Worm (Caenorhabditis elegans) whole organism, L1 larva: ENCODE measurements around the gene mrpl-35.

Experiments used
- C04F5.9 ChIP-seq: sonication (generic microtip); optimal IDR thresholded peaks from 2 replicates; lab custom pipeline; 2016; ENCODE audit warnings: missing genetic modification characterization, missing compliant biosample characterization
- C16A3.4 ChIP-seq: fragments of 150-350 bp; optimal IDR thresholded peaks from 2 replicates; lab custom pipeline; 2014; ENCODE audit warnings: missing biosample characterization, missing genetic modification characterization
- C34B4.2 ChIP-seq: sonication (generic microtip); optimal IDR thresholded peaks from 2 replicates; lab custom pipeline; 2017; ENCODE audit warnings: mild to moderate bottlenecking, missing genetic modification characterization, missing compliant biosample characterization
- Y116A8C.19 ChIP-seq: sonication (generic microtip); optimal IDR thresholded peaks from 2 replicates; lab custom pipeline; 2016; ENCODE audit warnings: missing compliant biosample characterization, missing genetic modification characterization, borderline replicate concordance
- ceh-63 ChIP-seq: fragments of 200-800 bp; sonication (Bioruptor generic); optimal IDR thresholded peaks from 2 replicates; lab custom pipeline; 2018; ENCODE audit warnings: mild to moderate bottlenecking, missing genetic modification characterization, missing compliant biosample characterization
- ceh-8 ChIP-seq: fragments of 200-800 bp; sonication (Bioruptor generic); optimal IDR thresholded peaks from 2 replicates; lab custom pipeline; 2018; ENCODE audit warnings: mild to moderate bottlenecking, missing genetic modification characterization, moderate library complexity, missing compliant biosample characterization
- ceh-88 ChIP-seq: fragments of 200-800 bp; sonication (Bioruptor generic); IDR thresholded peaks from 2 replicates; pipeline ENCODE4 v1.3.6; 2022; ENCODE audit warnings: missing genetic modification characterization, missing compliant biosample characterization
- ces-1 ChIP-seq: fragments of 150-350 bp; optimal IDR thresholded peaks from 2 replicates; lab custom pipeline; 2014; ENCODE audit warnings: missing biosample characterization, missing genetic modification reagents, missing genetic modification characterization
- dpl-1 ChIP-seq, 3 experiments: fragments of 150-350 bp in 2 of 3; sonication (generic microtip) in 1 of 3; optimal IDR thresholded peaks; 2 replicates each; lab custom pipeline; 2014 to 2017; ENCODE audit warnings: missing biosample characterization in 3 of 3, missing genetic modification characterization in 3 of 3, missing genetic modification reagents in 3 of 3
- dsc-1 ChIP-seq: sonication (generic microtip); optimal IDR thresholded peaks from 2 replicates; lab custom pipeline; 2016; ENCODE audit warnings: mild to moderate bottlenecking, missing genetic modification characterization, missing compliant biosample characterization
- egl-13 ChIP-seq: sonication (generic microtip); optimal IDR thresholded peaks from 2 replicates; lab custom pipeline; 2016; ENCODE audit warnings: missing genotype, missing genetic modification reagents, missing genetic modification characterization, missing compliant biosample characterization
- elt-2 ChIP-seq: sonication (generic microtip); optimal IDR thresholded peaks from 2 replicates; lab custom pipeline; 2016; ENCODE audit warnings: missing genetic modification characterization, mild to moderate bottlenecking, inconsistent platforms, missing compliant biosample characterization, missing genetic modification reagents
- ets-5 ChIP-seq: fragments of 200-800 bp; sonication (Bioruptor generic); IDR thresholded peaks from 2 replicates; pipeline ENCODE4 v1.3.6; 2022; ENCODE audit warnings: missing genetic modification characterization, missing compliant biosample characterization
- fkh-10 ChIP-seq: sonication (generic microtip); optimal IDR thresholded peaks from 2 replicates; lab custom pipeline; 2017; ENCODE audit warnings: missing biosample characterization, missing genetic modification reagents, missing genetic modification characterization
- fkh-8 ChIP-seq: sonication (generic microtip); optimal IDR thresholded peaks from 2 replicates; lab custom pipeline; 2016; ENCODE audit warnings: mild to moderate bottlenecking, missing genetic modification characterization, missing compliant biosample characterization
- grh-1 ChIP-seq: fragments of 200-800 bp; sonication (Bioruptor generic); IDR thresholded peaks from 2 replicates; pipeline ENCODE4 v1.3.6; 2022; ENCODE audit warnings: missing genetic modification reagents, missing genetic modification characterization, missing compliant biosample characterization
- hlh-4 ChIP-seq: sonication (generic microtip); optimal IDR thresholded peaks from 2 replicates; lab custom pipeline; 2016; ENCODE audit warnings: mild to moderate bottlenecking, missing genetic modification characterization, missing compliant biosample characterization
- hpl-2 ChIP-seq: fragments of 150-350 bp; optimal IDR thresholded peaks from 2 replicates; lab custom pipeline; 2014; ENCODE audit warnings: missing biosample characterization, missing genetic modification reagents, missing genetic modification characterization
- irx-1 ChIP-seq: sonication (generic microtip); optimal IDR thresholded peaks from 2 replicates; lab custom pipeline; 2016; ENCODE audit warnings: missing genetic modification characterization, missing compliant biosample characterization
- jun-1 ChIP-seq: fragments of 150-350 bp; optimal IDR thresholded peaks from 2 replicates; lab custom pipeline; 2014; ENCODE audit warnings: missing biosample characterization, missing genetic modification reagents, missing genetic modification characterization
- lin-14 ChIP-seq: fragments of 200-800 bp; sonication (Bioruptor generic); optimal IDR thresholded peaks from 2 replicates; lab custom pipeline; 2018; ENCODE audit warnings: mild to moderate bottlenecking, missing genetic modification characterization, moderate library complexity, missing compliant biosample characterization
- lin-15B ChIP-seq: fragments of 150-350 bp; sonication (generic microtip); optimal IDR thresholded peaks from 3 replicates; lab custom pipeline; 2014; ENCODE audit warnings: missing biosample characterization, missing genetic modification characterization
- lin-39 ChIP-seq: fragments of 150-350 bp; optimal IDR thresholded peaks from 2 replicates; lab custom pipeline; 2014; ENCODE audit warnings: missing biosample characterization, missing genetic modification reagents, missing genetic modification characterization
- lir-3 ChIP-seq: sonication (generic microtip); optimal IDR thresholded peaks from 2 replicates; lab custom pipeline; 2016; ENCODE audit warnings: mild to moderate bottlenecking, missing genetic modification characterization, moderate library complexity, missing compliant biosample characterization; ENCODE audit not compliant: poor library complexity
- lsy-2 ChIP-seq, 2 experiments: fragments of 150-350 bp; optimal IDR thresholded peaks; 2 replicates each; lab custom pipeline; 2014; ENCODE audit warnings: missing biosample characterization in 2 of 2, missing genetic modification characterization in 2 of 2
- mef-2 ChIP-seq: fragments of 150-350 bp; optimal IDR thresholded peaks from 2 replicates; lab custom pipeline; 2014; ENCODE audit warnings: missing biosample characterization, missing genetic modification characterization
- nhr-11 ChIP-seq: fragments of 150-350 bp; optimal IDR thresholded peaks from 2 replicates; lab custom pipeline; 2014; ENCODE audit warnings: missing biosample characterization, missing genetic modification characterization
- nhr-12 ChIP-seq: sonication (generic microtip); optimal IDR thresholded peaks from 2 replicates; lab custom pipeline; 2017; ENCODE audit warnings: missing biosample characterization, missing genetic modification characterization
- nhr-19 ChIP-seq: fragments of 200-800 bp; sonication (Bioruptor generic); conservative IDR thresholded peaks from 2 replicates; pipeline ENCODE4 v1.3.6; 2022; ENCODE audit warnings: missing genetic modification characterization, missing compliant biosample characterization
- nhr-20 ChIP-seq: sonication (generic microtip); optimal IDR thresholded peaks from 2 replicates; lab custom pipeline; 2016; ENCODE audit warnings: mild to moderate bottlenecking, missing genetic modification characterization, missing compliant biosample characterization
- nhr-237 ChIP-seq: fragments of 150-350 bp; optimal IDR thresholded peaks from 2 replicates; lab custom pipeline; 2014; ENCODE audit warnings: missing biosample characterization, missing genetic modification characterization
- nhr-28 ChIP-seq: fragments of 150-350 bp; optimal IDR thresholded peaks from 2 replicates; lab custom pipeline; 2014; ENCODE audit warnings: missing biosample characterization, missing genetic modification characterization
- nhr-47 ChIP-seq: sonication (generic microtip); optimal IDR thresholded peaks from 2 replicates; lab custom pipeline; 2016; ENCODE audit warnings: mild to moderate bottlenecking, missing genetic modification characterization, moderate library complexity, missing compliant biosample characterization
- nhr-71 ChIP-seq: sonication (generic microtip); optimal IDR thresholded peaks from 2 replicates; lab custom pipeline; 2016; ENCODE audit warnings: mild to moderate bottlenecking, missing genetic modification characterization, moderate library complexity, missing compliant biosample characterization
- nhr-76 ChIP-seq: sonication (generic microtip); optimal IDR thresholded peaks from 2 replicates; lab custom pipeline; 2017; ENCODE audit warnings: missing biosample characterization, missing genetic modification characterization
- nhr-84 ChIP-seq: sonication (generic microtip); optimal IDR thresholded peaks from 2 replicates; lab custom pipeline; 2017; ENCODE audit warnings: missing biosample characterization, missing genetic modification characterization
- nhr-85 ChIP-seq: sonication (generic microtip); peaks from one replicate; lab custom pipeline; 2016; ENCODE audit warnings: missing genetic modification characterization, inconsistent platforms, missing compliant biosample characterization
- nhr-90 ChIP-seq: sonication (generic microtip); optimal IDR thresholded peaks from 2 replicates; lab custom pipeline; 2016; ENCODE audit warnings: mild to moderate bottlenecking, missing genetic modification characterization, missing compliant biosample characterization; ENCODE audit not compliant: poor library complexity
- pag-3 ChIP-seq: sonication (generic microtip); optimal IDR thresholded peaks from 2 replicates; lab custom pipeline; 2017; ENCODE audit warnings: missing genetic modification characterization, mild to moderate bottlenecking, missing compliant biosample characterization, antibody characterized with exemption, borderline replicate concordance; ENCODE audit not compliant: insufficient read depth
- skn-1 ChIP-seq: fragments of 150-350 bp; optimal IDR thresholded peaks from 2 replicates; lab custom pipeline; 2014; ENCODE audit warnings: missing biosample characterization, missing genetic modification characterization
- snpc-4 ChIP-seq: fragments of 150-350 bp; optimal IDR thresholded peaks from 2 replicates; lab custom pipeline; 2014; ENCODE audit warnings: missing biosample characterization, missing genetic modification characterization
- snu-23 ChIP-seq: sonication (generic microtip); optimal IDR thresholded peaks from 2 replicates; lab custom pipeline; 2016; ENCODE audit warnings: missing genetic modification characterization, missing compliant biosample characterization
- sptf-1 ChIP-seq: fragments of 150-350 bp; optimal IDR thresholded peaks from 2 replicates; lab custom pipeline; 2014; ENCODE audit warnings: missing biosample characterization, missing genetic modification characterization
- sup-37 ChIP-seq: fragments of 200-800 bp; sonication (Bioruptor generic); optimal IDR thresholded peaks from 2 replicates; lab custom pipeline; 2018; ENCODE audit warnings: mild to moderate bottlenecking, missing genetic modification characterization, missing compliant biosample characterization
- tlp-1 ChIP-seq: fragments of 150-350 bp; optimal IDR thresholded peaks from 2 replicates; lab custom pipeline; 2014; ENCODE audit warnings: missing biosample characterization, missing genetic modification characterization
- unc-130 ChIP-seq: fragments of 150-350 bp; optimal IDR thresholded peaks from 2 replicates; lab custom pipeline; 2017; ENCODE audit warnings: missing biosample characterization, missing genetic modification characterization, inconsistent platforms
- unc-86 ChIP-seq: sonication (generic microtip); optimal IDR thresholded peaks from 2 replicates; lab custom pipeline; 2016; ENCODE audit warnings: missing genetic modification characterization, missing compliant biosample characterization
- unc-98 ChIP-seq: fragments of 200-800 bp; sonication (Bioruptor generic); IDR thresholded peaks from 2 replicates; pipeline ENCODE4 v1.3.6; 2022; ENCODE audit warnings: missing genetic modification characterization, missing compliant biosample characterization
- vab-15 ChIP-seq: sonication (generic microtip); optimal IDR thresholded peaks from 2 replicates; lab custom pipeline; 2017; ENCODE audit warnings: missing genotype, mild to moderate bottlenecking, missing genetic modification characterization, missing compliant biosample characterization
- zag-1 ChIP-seq: fragments of 150-350 bp; optimal IDR thresholded peaks from 2 replicates; lab custom pipeline; 2014; ENCODE audit warnings: missing biosample characterization, missing genetic modification characterization
- zip-4 ChIP-seq: fragments of 200-800 bp; sonication (Bioruptor generic); optimal IDR thresholded peaks from 2 replicates; lab custom pipeline; 2018; ENCODE audit warnings: mild to moderate bottlenecking, missing genetic modification characterization, moderate library complexity, missing compliant biosample characterization
- ztf-11 ChIP-seq, 2 experiments: sonication (generic microtip); optimal IDR thresholded peaks; 2 replicates each; lab custom pipeline; 2016 to 2017; ENCODE audit warnings: missing genetic modification characterization in 2 of 2, missing biosample characterization in 1 of 2, missing compliant biosample characterization in 1 of 2
- ztf-4 ChIP-seq: fragments of 150-350 bp; optimal IDR thresholded peaks from 2 replicates; lab custom pipeline; 2014; ENCODE audit warnings: missing biosample characterization, missing genetic modification characterization

The mrpl-35 gene

ce11 chrIII:3505051-3505548, 4.9 kb upstream of the mrpl-35 start, which contains the start of gene lias-1 (continued):
- peak; percentile 69 for TF ChIP-seq skn-1 (tag; lab: Kevin White, UChicago)
- no peak for TF ChIP-seq C34B4.2 (tag; lab: Kevin White, UChicago)
- no peak for TF ChIP-seq Y116A8C.19 (tag; lab: Kevin White, UChicago)
- no peak for TF ChIP-seq unc-98 (GFP tag; lab: Robert Waterston, UW)
- TF ChIP-seq dpl-1 (GFP tag; optimal IDR thresholded peaks at IDR 0.05; lab: Kevin White, UChicago), result peak; percentile 76 to 87 (median 84)
- TF ChIP-seq ces-1 (GFP tag; lab: Kevin White, UChicago), result no peak
- TF ChIP-seq C04F5.9, result peak; percentile 58
- TF ChIP-seq nhr-28, result no peak
- TF ChIP-seq jun-1 (tag; lab: Kevin White, UChicago), result peak; percentile 81
- TF ChIP-seq lsy-2 (tag; optimal IDR thresholded peaks at IDR 0.05; lab: Kevin White, UChicago), result peak; percentile 97 to 98
- TF ChIP-seq elt-2, result no peak
- peak; percentile 43 for TF ChIP-seq egl-13
- TF ChIP-seq unc-86 (tag; lab: Kevin White, UChicago), result peak; percentile 43
- no peak for TF ChIP-seq tlp-1 (tag; lab: Kevin White, UChicago)
- no peak for TF ChIP-seq ceh-63 (GFP tag; lab: Kevin White, UChicago)
- TF ChIP-seq lin-15B (tag; lab: Kevin White, UChicago), result peak; percentile 81
- TF ChIP-seq sptf-1, result no peak
- TF ChIP-seq nhr-12 (tag; lab: Kevin White, UChicago), result no peak
- peak; percentile 78 for TF ChIP-seq lin-14 (GFP tag; lab: Kevin White, UChicago)
- TF ChIP-seq lir-3 (tag; lab: Kevin White, UChicago), result no peak
- no peak for TF ChIP-seq nhr-11 (tag; lab: Kevin White, UChicago)
- TF ChIP-seq fkh-8, result peak; percentile 83
- peak; percentile 15 for TF ChIP-seq nhr-237
- TF ChIP-seq lin-39 (tag; lab: Kevin White, UChicago), result no peak
- peak; percentile 71 for TF ChIP-seq snpc-4 (tag; lab: Kevin White, UChicago)
- no peak for TF ChIP-seq pag-3 (tag; lab: Kevin White, UChicago)
- peak; percentile 50 for TF ChIP-seq dsc-1 (tag; lab: Kevin White, UChicago)
- TF ChIP-seq nhr-20 (tag; lab: Kevin White, UChicago), result peak; percentile 69
- peak; percentile 91 for TF ChIP-seq C16A3.4 (tag; lab: Kevin White, UChicago)
- peak; percentile 75 for TF ChIP-seq nhr-85 (tag; lab: Kevin White, UChicago)
- no peak for TF ChIP-seq zip-4 (GFP tag; lab: Kevin White, UChicago)
- no peak for TF ChIP-seq nhr-76 (tag; lab: Kevin White, UChicago)
- TF ChIP-seq grh-1 (GFP tag; lab: Robert Waterston, UW), result no peak
- peak; percentile 90 for TF ChIP-seq snu-23 (GFP tag; lab: Kevin White, UChicago)
- TF ChIP-seq zag-1 (tag; lab: Kevin White, UChicago), result no peak
- no peak for TF ChIP-seq hlh-4
- TF ChIP-seq sup-37, result no peak
- TF ChIP-seq nhr-90 (tag; lab: Kevin White, UChicago), result peak; percentile 61
- peak; percentile 19 for TF ChIP-seq ceh-8
- TF ChIP-seq nhr-47 (tag; lab: Kevin White, UChicago), result peak; percentile 83
- TF ChIP-seq nhr-71 (tag; lab: Kevin White, UChicago), result peak; percentile 83
- peak; percentile 48 for TF ChIP-seq ztf-4 (tag; lab: Kevin White, UChicago)
- TF ChIP-seq ztf-11 (tag; optimal IDR thresholded peaks at IDR 0.05; lab: Kevin White, UChicago), result no peak
- peak; percentile 77 for TF ChIP-seq nhr-19 (GFP tag; lab: Robert Waterston, UW)
- TF ChIP-seq hpl-2 (GFP tag; lab: Kevin White, UChicago), result peak; percentile 69
- TF ChIP-seq ceh-88, result no peak
- TF ChIP-seq nhr-84 (tag; lab: Kevin White, UChicago), result no peak
- TF ChIP-seq fkh-10 (GFP tag; lab: Kevin White, UChicago), result peak; percentile 66
- peak; percentile 57 for TF ChIP-seq irx-1 (tag; lab: Kevin White, UChicago)
- no peak for TF ChIP-seq mef-2
- peak; percentile 85 for TF ChIP-seq unc-130
- TF ChIP-seq vab-15, result peak; percentile 44
- TF ChIP-seq ets-5 (GFP tag; lab: Robert Waterston, UW), result no peak
